Fruit fly (Drosophila melanogaster): ENCODE results near the gene CG2898.

The CG2898 gene

DNA sequence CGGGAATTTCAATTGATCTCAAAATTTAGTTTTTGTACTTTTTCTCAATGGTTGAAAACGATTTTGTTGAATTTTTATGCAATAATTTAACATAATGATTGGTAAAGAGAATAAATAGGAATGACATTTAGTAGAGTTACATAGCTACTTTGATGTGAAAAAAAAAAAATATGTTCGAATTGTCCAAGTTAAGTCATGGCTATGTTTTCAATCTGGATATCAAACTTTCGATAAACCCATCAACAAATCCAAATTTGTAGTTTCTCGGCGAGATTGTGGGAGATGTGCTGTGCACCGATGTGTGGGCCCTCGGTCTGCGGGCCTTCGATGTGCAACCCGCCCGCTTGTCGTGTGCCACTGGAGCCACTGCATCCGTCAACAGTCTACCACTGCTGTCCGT, at the start of gene CG2898, which contains the start of gene CG32686:
Gene CG2898, plus strand, starts transcription at position 159 of the 400 bp plus-strand sequence.
Gene CG32686, minus strand, starts transcription at position 101 of the 400 bp plus-strand sequence.
- TF ChIP-seq Sin3A (optimal IDR thresholded peaks at IDR 0.05) (no peak), h (optimal IDR thresholded peaks at IDR 0.05) (no peak), ttk (optimal IDR thresholded peaks at IDR 0.05) (no peak), psq (optimal IDR thresholded peaks at IDR 0.05) (no peak), Myc (optimal IDR thresholded peaks at IDR 0.05) (no peak), insv (optimal IDR thresholded peaks at IDR 0.05) (no peak)

DNA sequence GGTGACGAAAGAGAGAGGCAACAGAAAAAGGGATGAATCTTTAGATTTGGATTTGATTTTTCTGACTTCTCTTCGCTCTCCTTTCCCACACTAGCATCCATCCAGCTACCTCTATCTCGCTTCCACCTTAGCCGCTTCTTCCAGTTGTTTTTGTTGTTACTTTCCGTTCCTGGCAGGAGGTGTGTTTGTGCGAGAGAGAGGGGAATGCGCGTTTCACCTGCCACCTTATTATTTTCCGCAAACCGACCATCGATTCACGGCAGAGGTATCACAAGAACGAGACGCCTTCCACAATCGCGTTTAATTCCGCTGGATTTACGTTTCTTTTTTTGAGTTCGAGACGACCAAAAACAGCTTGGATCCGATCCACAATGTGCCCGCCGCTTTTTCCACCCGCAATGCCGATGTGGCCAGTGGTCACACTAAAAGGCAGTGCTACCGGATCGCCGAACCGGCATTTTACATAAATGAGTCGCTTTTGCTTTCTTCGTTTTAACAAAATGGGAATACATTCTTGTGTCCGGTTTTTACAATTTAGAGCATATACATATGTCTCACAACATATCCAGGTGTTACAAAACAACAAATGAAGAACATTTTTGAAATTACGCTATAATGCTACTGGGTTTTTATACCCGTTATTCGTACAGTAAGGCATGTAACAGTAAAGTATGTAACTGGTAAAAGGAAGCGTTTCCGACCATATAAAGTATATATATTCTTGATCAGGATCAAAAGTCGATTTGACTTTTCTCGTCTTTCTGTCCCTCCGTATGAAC, 49.4 kb upstream of the CG2898 start, which contains the start of gene alpha-Man-Ia:
Gene alpha-Man-Ia, minus strand, starts transcription at position 392 of the 779 bp plus-strand sequence.
- TF ChIP-seq psq (optimal IDR thresholded peaks at IDR 0.05) (no peak), h (optimal IDR thresholded peaks at IDR 0.05) (no peak), Sin3A (optimal IDR thresholded peaks at IDR 0.05) (no peak), Myc (optimal IDR thresholded peaks at IDR 0.05) (no peak), insv (optimal IDR thresholded peaks at IDR 0.05) (no peak), ttk (optimal IDR thresholded peaks at IDR 0.05) (no peak)

DNA sequence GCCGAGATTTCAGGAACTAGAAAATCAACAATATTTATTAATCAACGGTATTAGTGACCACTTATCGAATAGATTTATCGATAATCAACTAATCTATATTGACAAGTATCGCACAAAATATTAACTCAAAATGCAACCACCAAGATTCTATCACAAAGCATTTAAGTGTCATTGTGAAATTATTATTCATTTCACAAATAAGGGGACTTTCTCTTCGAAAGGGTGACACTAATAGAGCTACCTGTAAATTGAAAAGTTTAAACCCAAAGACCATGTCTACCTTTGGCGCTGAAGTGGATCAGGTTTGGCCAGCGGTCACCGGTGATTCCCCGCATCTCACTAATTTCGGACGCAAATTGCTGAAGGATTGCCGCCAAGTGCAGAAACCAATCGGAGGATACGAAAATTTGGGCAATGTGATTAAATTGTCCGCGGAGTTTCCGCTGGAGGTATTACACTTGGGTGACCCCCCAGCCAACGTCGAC, 48.8 kb upstream of the CG2898 start, which contains the start of gene CG2909:
Gene CG2909, plus strand, starts transcription at position 119 of the 485 bp plus-strand sequence.
- TF ChIP-seq psq (optimal IDR thresholded peaks at IDR 0.05) = peak; percentile 16
- TF ChIP-seq Sin3A (optimal IDR thresholded peaks at IDR 0.05) = no peak
- no peak for TF ChIP-seq h (optimal IDR thresholded peaks at IDR 0.05)

DNA sequence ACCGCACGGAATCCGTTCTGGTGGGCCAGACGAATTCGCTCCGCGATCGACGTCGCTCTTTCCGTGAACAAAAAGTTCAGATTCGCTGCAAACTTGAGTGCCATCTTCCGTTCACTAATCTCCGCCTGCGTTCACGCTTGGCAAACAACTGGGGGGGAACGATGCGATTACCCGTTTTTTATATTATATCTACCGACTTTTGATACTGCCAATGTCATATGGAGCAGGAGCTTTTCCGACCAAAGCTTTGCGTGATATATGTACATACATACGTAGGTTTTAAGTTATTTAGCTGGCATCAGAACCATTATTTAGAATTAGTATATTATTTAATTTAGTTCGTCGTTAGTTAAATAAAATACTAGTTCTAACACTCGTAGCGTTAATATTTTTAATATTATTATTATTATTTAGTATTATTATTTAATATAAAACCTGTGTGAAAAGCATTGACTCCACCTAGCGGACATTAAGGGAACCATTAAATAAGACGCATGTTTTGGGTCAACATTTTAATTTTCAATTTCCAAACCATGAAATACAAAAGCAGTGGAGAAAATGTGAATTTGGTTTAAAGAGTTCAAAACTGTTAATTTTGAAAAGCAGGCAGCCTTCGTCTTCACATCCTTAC, 45.4 kb upstream of the CG2898 start, which contains the start of gene Gip:
Gene Gip, minus strand, starts transcription at position 214 of the 631 bp plus-strand sequence.
- TF ChIP-seq Myc (optimal IDR thresholded peaks at IDR 0.05) (no peak), h (optimal IDR thresholded peaks at IDR 0.05) (no peak), Sin3A (optimal IDR thresholded peaks at IDR 0.05) (no peak), insv (optimal IDR thresholded peaks at IDR 0.05) (no peak), ttk (optimal IDR thresholded peaks at IDR 0.05) (no peak)

DNA sequence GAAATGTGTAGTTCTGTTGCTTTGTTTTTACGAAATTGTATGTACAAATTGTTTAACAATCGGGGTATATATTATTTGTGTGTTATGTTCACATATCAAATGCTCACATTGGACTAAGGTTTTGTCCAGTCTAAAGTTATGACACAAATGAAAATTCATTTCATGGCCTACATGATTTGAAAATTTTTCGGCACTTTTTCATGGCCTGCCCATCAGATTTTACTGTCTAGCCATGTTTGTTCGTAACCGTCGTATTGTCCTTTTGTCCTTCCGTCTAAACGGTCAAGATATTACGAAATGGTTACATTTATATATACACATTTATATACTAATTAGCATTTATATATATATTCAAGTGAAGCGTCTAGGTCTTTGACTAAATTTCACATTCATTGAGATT, 43.5 kb upstream of the CG2898 start, which contains the start of gene CG15306:
Gene CG15306, minus strand, starts transcription at position 101 of the 400 bp plus-strand sequence.
- TF ChIP-seq Myc (optimal IDR thresholded peaks at IDR 0.05) = no peak
- no peak for TF ChIP-seq insv (optimal IDR thresholded peaks at IDR 0.05)
- no peak for TF ChIP-seq Sin3A (optimal IDR thresholded peaks at IDR 0.05)
- no peak for TF ChIP-seq psq (optimal IDR thresholded peaks at IDR 0.05)
- no peak for TF ChIP-seq h (optimal IDR thresholded peaks at IDR 0.05)
- no peak for TF ChIP-seq ttk (optimal IDR thresholded peaks at IDR 0.05)

DNA sequence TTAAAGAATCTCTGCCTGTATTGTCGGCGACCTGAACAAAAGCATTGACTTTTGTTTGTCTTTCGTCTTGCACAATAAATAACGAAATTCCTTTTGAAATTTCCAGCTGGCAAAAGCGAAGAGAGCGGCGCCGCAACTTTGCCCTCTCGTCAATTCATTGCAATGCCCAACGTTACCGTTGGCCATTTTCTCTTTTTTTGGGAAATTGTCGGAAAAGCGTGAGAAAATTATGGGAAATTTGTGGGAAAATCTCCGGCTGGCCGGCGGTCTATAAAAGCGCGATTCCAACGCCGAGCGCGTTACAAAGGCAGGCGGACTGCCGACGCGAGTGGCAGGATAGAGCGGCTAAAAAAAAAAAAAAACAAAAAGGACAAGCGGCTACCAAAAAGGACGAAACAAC, 41.8 kb upstream of the CG2898 start, which contains the start of gene CG43740:
Gene CG43740, plus strand, starts transcription at position 301 of the 400 bp plus-strand sequence.
- no peak for TF ChIP-seq Myc (optimal IDR thresholded peaks at IDR 0.05)
- no peak for TF ChIP-seq Sin3A (optimal IDR thresholded peaks at IDR 0.05)
- no peak for TF ChIP-seq insv (optimal IDR thresholded peaks at IDR 0.05)
- no peak for TF ChIP-seq psq (optimal IDR thresholded peaks at IDR 0.05)
- no peak for TF ChIP-seq ttk (optimal IDR thresholded peaks at IDR 0.05)
- no peak for TF ChIP-seq h (optimal IDR thresholded peaks at IDR 0.05)

DNA sequence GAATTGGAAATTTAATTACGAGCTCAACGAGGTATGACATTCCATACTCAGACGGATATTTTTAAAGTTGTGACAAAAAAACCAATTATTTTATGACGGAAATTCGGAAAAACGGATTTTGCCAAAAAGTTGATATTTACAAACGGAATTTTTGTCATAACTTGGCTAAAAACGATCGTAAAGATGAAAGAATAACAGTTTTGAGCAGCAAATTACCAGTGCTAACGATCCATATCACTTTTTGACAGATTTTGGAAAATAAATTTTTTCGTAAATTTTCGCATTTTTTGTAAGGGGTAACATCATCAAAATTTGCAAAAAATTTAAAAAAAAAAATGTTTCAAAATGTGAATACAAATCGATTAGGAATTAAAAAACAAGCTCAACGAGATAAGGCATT, 34.7 kb upstream of the CG2898 start:
- no peak for TF ChIP-seq insv (optimal IDR thresholded peaks at IDR 0.05)
- no peak for TF ChIP-seq h (optimal IDR thresholded peaks at IDR 0.05)
- TF ChIP-seq Sin3A (optimal IDR thresholded peaks at IDR 0.05) = no peak
- no peak for TF ChIP-seq Myc (optimal IDR thresholded peaks at IDR 0.05)
- TF ChIP-seq psq (optimal IDR thresholded peaks at IDR 0.05) = no peak
- no peak for TF ChIP-seq ttk (optimal IDR thresholded peaks at IDR 0.05)

DNA sequence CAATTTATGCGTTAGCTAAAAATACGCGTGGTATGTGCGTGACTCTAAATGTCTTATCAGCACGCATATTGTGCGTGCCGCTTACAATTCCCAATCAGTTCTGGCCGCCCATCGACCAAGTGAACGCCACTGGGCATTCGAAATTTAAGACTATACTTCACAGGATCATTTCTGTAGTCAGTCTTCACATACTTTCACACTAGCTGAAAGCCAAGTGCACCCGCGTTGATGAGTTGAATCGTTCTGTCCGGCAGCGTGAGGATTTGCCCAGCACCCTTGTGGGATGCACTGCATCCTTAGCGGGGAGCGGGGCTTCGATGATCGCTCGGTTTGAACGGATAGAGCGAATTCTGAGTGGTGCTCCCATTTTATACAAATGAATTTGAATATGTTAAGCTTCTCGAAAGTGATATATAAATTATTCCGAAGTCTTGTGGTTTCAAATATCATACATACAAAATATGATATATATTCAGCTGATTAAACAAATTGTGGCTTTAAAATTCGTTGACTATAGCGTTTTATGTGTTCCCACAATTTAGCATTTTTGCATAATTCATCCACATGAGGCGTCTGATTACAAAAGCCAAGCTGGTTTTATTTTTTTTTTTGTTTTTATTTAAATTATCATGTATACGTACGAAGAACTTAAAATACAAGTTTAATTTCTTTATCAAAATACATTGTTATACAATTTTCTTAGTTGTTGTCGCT, 27.0 kb upstream of the CG2898 start:
- TF ChIP-seq insv (optimal IDR thresholded peaks at IDR 0.05) (no peak), h (optimal IDR thresholded peaks at IDR 0.05) (no peak), psq (optimal IDR thresholded peaks at IDR 0.05) (no peak), ttk (optimal IDR thresholded peaks at IDR 0.05) (no peak), Myc (optimal IDR thresholded peaks at IDR 0.05) (no peak), Sin3A (optimal IDR thresholded peaks at IDR 0.05) (no peak)

DNA sequence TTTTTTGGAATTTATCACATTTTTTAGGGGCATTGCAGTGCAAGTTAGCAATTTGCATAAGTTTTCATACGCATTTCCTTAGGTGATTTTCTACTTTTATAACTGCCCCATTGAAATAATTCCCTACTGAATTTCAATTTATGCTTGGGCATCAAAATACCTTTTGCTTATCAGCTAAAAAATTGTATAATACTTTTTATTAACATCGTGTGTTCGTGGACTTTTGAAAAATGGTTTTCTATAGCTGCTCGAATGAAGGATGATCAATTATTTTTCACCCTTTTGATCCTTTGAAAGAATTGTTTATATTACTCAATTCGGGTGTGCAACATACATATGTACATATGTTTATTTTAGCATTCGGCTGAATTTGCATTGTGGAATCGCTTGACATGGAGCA, 13.0 kb upstream of the CG2898 start:
- TF ChIP-seq Myc (optimal IDR thresholded peaks at IDR 0.05) (no peak), h (optimal IDR thresholded peaks at IDR 0.05) (no peak), ttk (optimal IDR thresholded peaks at IDR 0.05) (no peak), Sin3A (optimal IDR thresholded peaks at IDR 0.05) (no peak), psq (optimal IDR thresholded peaks at IDR 0.05) (no peak), insv (optimal IDR thresholded peaks at IDR 0.05) (no peak)

DNA sequence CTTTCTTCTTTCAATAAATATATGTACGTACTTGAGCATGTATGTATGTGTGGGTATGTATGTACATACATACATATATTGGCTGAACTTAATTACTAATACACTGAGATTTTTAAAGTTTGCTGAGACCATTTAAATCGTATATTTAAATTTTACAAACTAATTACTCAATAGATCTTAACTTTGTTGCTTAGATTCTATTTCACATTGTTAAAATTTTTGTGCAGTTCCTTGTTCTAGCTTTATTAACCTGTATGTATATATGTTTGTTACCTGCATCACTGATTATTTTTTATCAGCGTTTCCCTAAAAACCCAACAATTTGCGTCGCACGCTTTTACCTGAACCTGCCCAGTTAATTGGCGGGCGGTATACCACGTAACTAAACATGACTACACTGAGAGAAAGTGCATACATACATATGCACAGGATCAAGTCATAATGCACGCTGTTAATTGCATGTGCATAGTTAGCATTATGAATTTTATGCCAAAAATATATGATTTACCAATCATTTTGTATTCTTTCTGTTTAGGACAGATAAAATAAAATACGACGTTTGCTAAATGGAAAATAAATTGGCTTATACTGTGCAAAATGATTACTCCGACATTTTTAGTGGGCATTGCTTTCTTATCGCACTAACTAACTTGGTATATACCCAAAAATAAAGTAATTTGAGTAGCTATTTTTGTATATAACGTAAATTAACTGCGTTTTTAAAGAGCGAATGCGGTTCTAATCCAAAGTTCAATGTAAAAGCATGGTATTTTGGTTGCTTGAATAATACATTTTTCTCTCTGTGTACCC, 12.4 kb upstream of the CG2898 start:
- TF ChIP-seq psq (optimal IDR thresholded peaks at IDR 0.05) (no peak), h (optimal IDR thresholded peaks at IDR 0.05) (no peak)

All from Kc167 (cell line).